Worm (Caenorhabditis elegans) whole organism, L3 larva: Measurements from ENCODE around the gene col-132.

Source experiments
- R02D3.7 ChIP-seq: fragments of 150-350 bp; optimal IDR thresholded peaks from 2 replicates; lab custom pipeline; 2014; ENCODE audit warnings: missing biosample characterization, missing genetic modification characterization
- aly-2 ChIP-seq: fragments of 150-350 bp; optimal IDR thresholded peaks from 2 replicates; lab custom pipeline; 2014; ENCODE audit warnings: missing biosample characterization, missing genetic modification characterization
- ceh-28 ChIP-seq: fragments of 150-350 bp; optimal IDR thresholded peaks from 2 replicates; lab custom pipeline; 2014; ENCODE audit warnings: missing biosample characterization, missing genetic modification reagents, missing genetic modification characterization
- fkh-2 ChIP-seq: fragments of 150-350 bp; optimal IDR thresholded peaks from 2 replicates; lab custom pipeline; 2014; ENCODE audit warnings: missing biosample characterization, missing genetic modification reagents, missing genetic modification characterization
- jun-1 ChIP-seq: fragments of 150-350 bp; optimal IDR thresholded peaks from 2 replicates; lab custom pipeline; 2014; ENCODE audit warnings: missing biosample characterization, missing genetic modification reagents, missing genetic modification characterization
- mdl-1 ChIP-seq: fragments of 150-350 bp; optimal IDR thresholded peaks from 2 replicates; lab custom pipeline; 2014; ENCODE audit warnings: missing biosample characterization, missing genetic modification characterization
- nhr-23 ChIP-seq: fragments of 150-350 bp; optimal IDR thresholded peaks from 2 replicates; lab custom pipeline; 2014; ENCODE audit warnings: missing biosample characterization, missing genetic modification reagents, missing genetic modification characterization
- nhr-28 ChIP-seq: fragments of 150-350 bp; optimal IDR thresholded peaks from 2 replicates; lab custom pipeline; 2014; ENCODE audit warnings: missing biosample characterization, missing genetic modification characterization
- unc-62 ChIP-seq: fragments of 150-350 bp; sonication (generic microtip); optimal IDR thresholded peaks from 4 replicates; lab custom pipeline; 2014; ENCODE audit warnings: missing biosample characterization, missing genetic modification reagents, missing genetic modification characterization

DNA sequence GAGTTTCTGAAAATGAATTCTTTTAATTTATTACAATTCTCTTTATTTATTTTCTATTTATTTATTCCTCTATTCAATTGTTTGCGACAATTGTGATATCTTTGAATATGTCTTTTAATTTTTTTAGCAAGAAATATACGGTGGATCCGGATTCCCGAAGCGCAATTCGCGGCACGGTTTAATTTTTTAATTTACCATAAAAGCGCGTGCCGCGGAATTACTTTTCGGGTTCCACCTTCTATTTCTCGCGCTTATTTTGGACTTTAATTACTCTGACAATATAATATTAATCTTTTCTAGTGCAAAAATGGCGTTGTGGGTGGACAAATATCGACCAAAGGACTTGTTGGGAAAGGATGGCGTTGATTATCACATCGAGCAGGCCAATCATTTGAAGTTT, 4.6 kb upstream of the col-132 start, which contains the start of gene rfc-3:
- no peak for TF ChIP-seq nhr-23 (tag; lab: Kevin White, UChicago)
- TF ChIP-seq mdl-1 (tag; lab: Kevin White, UChicago): no peak
- no peak for TF ChIP-seq ceh-28 (tag; lab: Kevin White, UChicago)
- no peak for TF ChIP-seq aly-2
- TF ChIP-seq R02D3.7 (tag; lab: Kevin White, UChicago): no peak
- no peak for TF ChIP-seq jun-1 (tag; lab: Kevin White, UChicago)
- TF ChIP-seq nhr-28: no peak
- no peak for TF ChIP-seq unc-62 (GFP tag; lab: Kevin White, UChicago)
- no peak for TF ChIP-seq fkh-2 (tag; lab: Kevin White, UChicago)
